Worm (Caenorhabditis elegans) whole organism, L4 larva: ENCODE measurements around the gene D1025.10.
"Not testable (repeated sequence)": the region's sequence is repeated elsewhere in the genome, so short reads cannot be mapped to it uniquely, and the experiment has no call there.

ENCODE experiments used
- F10B5.3 ChIP-seq: sonication (generic microtip); optimal IDR thresholded peaks from 2 replicates; lab custom pipeline; 2016; ENCODE audit warnings: mild to moderate bottlenecking, missing genetic modification characterization, missing compliant biosample characterization
- F37D6.2 ChIP-seq: sonication (generic microtip); optimal IDR thresholded peaks from 2 replicates; lab custom pipeline; 2016; ENCODE audit warnings: mild to moderate bottlenecking, missing genetic modification characterization, missing compliant biosample characterization
- Y105C5A.15 ChIP-seq: fragments of 200-800 bp; sonication (Bioruptor generic); IDR thresholded peaks from 2 replicates; pipeline ENCODE4 v1.3.6; 2022; ENCODE audit warnings: missing genetic modification characterization, missing compliant biosample characterization
- Y75B8A.6 ChIP-seq: fragments of 200-800 bp; sonication (Bioruptor generic); IDR thresholded peaks from 2 replicates; pipeline ENCODE4 v1.3.6; 2022; ENCODE audit warnings: missing genetic modification reagents, missing genetic modification characterization, missing compliant biosample characterization
- aha-1 ChIP-seq: fragments of 150-350 bp; peaks from one replicate; lab custom pipeline; 2014; ENCODE audit warnings: missing biosample characterization, missing genetic modification characterization
- aly-2 ChIP-seq: sonication (generic microtip); optimal IDR thresholded peaks from 2 replicates; lab custom pipeline; 2018; ENCODE audit warnings: missing biosample characterization, missing genetic modification characterization
- ama-1 ChIP-seq: fragments of 150-350 bp; optimal IDR thresholded peaks from 2 replicates; lab custom pipeline; 2014; ENCODE audit warnings: inconsistent platforms, mixed read lengths
- attf-4 ChIP-seq: sonication (generic microtip); optimal IDR thresholded peaks from 3 replicates; lab custom pipeline; 2017; ENCODE audit warnings: missing biosample characterization, missing genetic modification characterization
- ceh-20 ChIP-seq: fragments of 200-800 bp; sonication (Bioruptor generic); IDR thresholded peaks from 2 replicates; pipeline ENCODE4 v1.3.6; 2022; ENCODE audit warnings: missing genetic modification reagents, missing genetic modification characterization, missing compliant biosample characterization
- ceh-32 ChIP-seq: sonication (generic microtip); optimal IDR thresholded peaks from 2 replicates; lab custom pipeline; 2016; ENCODE audit warnings: mild to moderate bottlenecking, missing genetic modification characterization, missing compliant biosample characterization; ENCODE audit not compliant: poor library complexity
- ceh-82 ChIP-seq: sonication (generic microtip); optimal IDR thresholded peaks from 2 replicates; lab custom pipeline; 2017; ENCODE audit warnings: missing biosample characterization, missing genetic modification characterization
- ces-1 ChIP-seq: fragments of 150-350 bp; sonication (generic microtip); optimal IDR thresholded peaks from 4 replicates; lab custom pipeline; 2014; ENCODE audit warnings: missing biosample characterization, missing genetic modification reagents, missing genetic modification characterization
- daf-12 ChIP-seq: fragments of 150-350 bp; optimal IDR thresholded peaks from 2 replicates; lab custom pipeline; 2014; ENCODE audit warnings: missing biosample characterization, missing genetic modification reagents, missing genetic modification characterization
- daf-16 ChIP-seq, 3 experiments: sonication (generic microtip); optimal IDR thresholded peaks; 2 replicates each; lab custom pipeline; 2016 to 2017; ENCODE audit warnings: missing genetic modification characterization in 3 of 3, missing genetic modification reagents in 3 of 3, mild to moderate bottlenecking in 2 of 3, missing compliant biosample characterization in 2 of 3, missing biosample characterization in 1 of 3, moderate library complexity in 1 of 3
- daf-8 ChIP-seq: fragments of 200-800 bp; sonication (Bioruptor generic); IDR thresholded peaks from 2 replicates; pipeline ENCODE4 v1.3.6; 2022; ENCODE audit warnings: missing genetic modification characterization, missing compliant biosample characterization
- dmd-9 ChIP-seq: fragments of 200-800 bp; sonication (Bioruptor generic); IDR thresholded peaks from 2 replicates; pipeline ENCODE4 v1.3.6; 2022; ENCODE audit warnings: missing genetic modification reagents, missing genetic modification characterization, missing compliant biosample characterization
- hlh-11 ChIP-seq: fragments of 200-800 bp; sonication (Bioruptor generic); optimal IDR thresholded peaks from 2 replicates; lab custom pipeline; 2018; ENCODE audit warnings: mild to moderate bottlenecking, missing genetic modification characterization, missing compliant biosample characterization
- hlh-30 ChIP-seq: sonication (generic microtip); optimal IDR thresholded peaks from 2 replicates; lab custom pipeline; 2017; ENCODE audit warnings: antibody characterized with exemption, mild to moderate bottlenecking, missing genetic modification characterization, missing compliant biosample characterization; ENCODE audit not compliant: insufficient read depth
- lin-13 ChIP-seq: fragments of 150-350 bp; optimal IDR thresholded peaks from 2 replicates; lab custom pipeline; 2014; ENCODE audit warnings: missing biosample characterization, missing genetic modification reagents, missing genetic modification characterization
- lin-15B ChIP-seq: fragments of 150-350 bp; sonication (generic microtip); optimal IDR thresholded peaks from 3 replicates; lab custom pipeline; 2014; ENCODE audit warnings: missing biosample characterization, missing genetic modification characterization
- lin-29 ChIP-seq: fragments of 200-800 bp; sonication (Bioruptor generic); IDR thresholded peaks from 2 replicates; pipeline ENCODE4 v1.3.6; 2022; ENCODE audit warnings: missing genetic modification reagents, missing genetic modification characterization, missing compliant biosample characterization
- lin-39 ChIP-seq: fragments of 150-350 bp; optimal IDR thresholded peaks from 2 replicates; lab custom pipeline; 2014; ENCODE audit warnings: missing biosample characterization, missing genetic modification reagents, missing genetic modification characterization
- lsy-2 ChIP-seq, 2 experiments: fragments of 150-350 bp in 1 of 2; sonication (generic microtip) in 1 of 2; optimal IDR thresholded peaks; 2 replicates each; lab custom pipeline; 2014 to 2017; ENCODE audit warnings: missing biosample characterization in 2 of 2, missing genetic modification characterization in 2 of 2
- mdl-1 ChIP-seq, 2 experiments: fragments of 150-350 bp in 1 of 2; sonication (generic microtip) in 1 of 2; optimal IDR thresholded peaks; 2 replicates each; lab custom pipeline; 2014 to 2017; ENCODE audit warnings: missing biosample characterization in 2 of 2, missing genetic modification characterization in 2 of 2
- mdt-29 ChIP-seq: fragments of 200-800 bp; sonication (Bioruptor generic); IDR thresholded peaks from 2 replicates; pipeline ENCODE4 v1.3.6; 2022; ENCODE audit warnings: missing genetic modification reagents, missing genetic modification characterization, missing compliant biosample characterization
- mxl-2 ChIP-seq: fragments of 200-800 bp; sonication (Bioruptor generic); conservative IDR thresholded peaks from 2 replicates; pipeline ENCODE4 v1.3.6; 2022; ENCODE audit warnings: missing genetic modification reagents, missing genetic modification characterization, missing compliant biosample characterization
- nhr-48 ChIP-seq: sonication (generic microtip); optimal IDR thresholded peaks from 2 replicates; lab custom pipeline; 2016; ENCODE audit warnings: mild to moderate bottlenecking, missing genetic modification characterization, missing compliant biosample characterization
- pqm-1 ChIP-seq: sonication (generic microtip); optimal IDR thresholded peaks from 2 replicates; lab custom pipeline; 2017; ENCODE audit warnings: missing biosample characterization, missing genetic modification characterization
- skn-1 ChIP-seq: fragments of 150-350 bp; optimal IDR thresholded peaks from 2 replicates; lab custom pipeline; 2014; ENCODE audit warnings: missing biosample characterization, missing genetic modification characterization
- unc-39 ChIP-seq: sonication (generic microtip); optimal IDR thresholded peaks from 2 replicates; lab custom pipeline; 2017; ENCODE audit warnings: missing biosample characterization, missing genetic modification characterization
- zag-1 ChIP-seq: fragments of 150-350 bp; optimal IDR thresholded peaks from 2 replicates; lab custom pipeline; 2014; ENCODE audit warnings: missing biosample characterization, missing genetic modification characterization
- zip-2 ChIP-seq: fragments of 150-350 bp; optimal IDR thresholded peaks from 2 replicates; lab custom pipeline; 2014; ENCODE audit warnings: missing biosample characterization, missing genetic modification characterization

The D1025.10 gene

ce11 chrX:14527559-14527958 is 10.9 kb downstream of the D1025.10 start, which contains the start of gene nspc-18:
Gene nspc-18 (minus strand): TSS chrX:14527659.
- no peak for TF ChIP-seq lin-39 (tag; lab: Kevin White, UChicago)
- TF ChIP-seq zip-2: no peak
- no peak for TF ChIP-seq mdt-29 (GFP tag; lab: Robert Waterston, UW)
- no peak for TF ChIP-seq dmd-9
- TF ChIP-seq skn-1 (tag; lab: Kevin White, UChicago): no peak

DNA sequence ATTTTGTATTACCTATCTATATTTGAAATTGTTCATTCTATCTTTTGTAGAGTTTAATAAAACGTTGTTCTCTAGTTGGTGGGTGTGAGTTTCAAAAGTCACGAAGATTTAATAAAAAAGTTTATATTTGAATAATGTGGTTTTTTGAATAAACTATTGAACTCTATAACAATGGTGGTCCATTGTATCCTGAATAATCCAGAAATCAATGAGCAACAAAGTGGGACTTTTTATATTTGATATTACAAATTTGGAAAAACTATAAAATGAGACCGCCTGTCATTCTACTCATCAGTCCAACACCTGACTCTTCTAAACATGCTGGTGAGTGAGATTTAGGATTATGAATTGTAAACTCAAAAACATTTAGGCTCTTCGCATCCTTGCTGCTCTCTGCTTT is 11.7 kb downstream of the D1025.10 start, which contains the start of gene nspc-19:
TSS of gene nspc-19 (plus strand) at position 301 of the 400 bp plus-strand sequence.
- TF ChIP-seq ceh-82; F10B5.3 (tag; lab: Kevin White, UChicago); attf-4 (tag; lab: Kevin White, UChicago): not testable (repeated sequence)

DNA sequence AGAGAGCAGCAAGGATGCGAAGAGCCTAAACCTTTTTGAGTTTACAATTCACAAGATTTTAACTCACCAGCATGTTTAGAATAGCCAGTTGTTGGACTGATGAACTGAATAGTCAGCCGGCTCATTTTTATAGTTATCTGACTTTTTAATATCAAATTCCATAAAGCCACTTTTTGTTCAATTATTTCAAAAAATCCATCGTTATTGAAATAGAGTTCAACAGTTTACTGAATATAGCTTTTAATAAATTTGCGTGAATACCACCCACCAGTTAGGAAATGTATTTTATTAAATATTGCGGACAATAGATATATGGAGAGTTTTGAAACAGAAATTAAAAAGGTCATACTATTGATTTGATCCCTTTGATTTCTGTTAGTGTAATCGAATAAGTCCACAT is 13.4 kb downstream of the D1025.10 start, which contains the start of gene nspc-20:
TSS of gene nspc-20 (minus strand) at position 101 of the 400 bp plus-strand sequence.
- TF ChIP-seq pqm-1 (tag; lab: Kevin White, UChicago) (no peak), lin-15B (tag; lab: Kevin White, UChicago) (no peak), nhr-48 (tag; lab: Kevin White, UChicago) (no peak), ces-1 (GFP tag; lab: Kevin White, UChicago) (no peak), unc-39 (tag; lab: Kevin White, UChicago) (no peak), Y105C5A.15 (GFP tag; lab: Robert Waterston, UW) (no peak), mdl-1 (tag; optimal IDR thresholded peaks at IDR 0.05; lab: Kevin White, UChicago) (no peak), attf-4 (tag; lab: Kevin White, UChicago) (no peak), aly-2 (tag; lab: Kevin White, UChicago) (no peak), daf-12 (tag; lab: Kevin White, UChicago) (no peak)

DNA sequence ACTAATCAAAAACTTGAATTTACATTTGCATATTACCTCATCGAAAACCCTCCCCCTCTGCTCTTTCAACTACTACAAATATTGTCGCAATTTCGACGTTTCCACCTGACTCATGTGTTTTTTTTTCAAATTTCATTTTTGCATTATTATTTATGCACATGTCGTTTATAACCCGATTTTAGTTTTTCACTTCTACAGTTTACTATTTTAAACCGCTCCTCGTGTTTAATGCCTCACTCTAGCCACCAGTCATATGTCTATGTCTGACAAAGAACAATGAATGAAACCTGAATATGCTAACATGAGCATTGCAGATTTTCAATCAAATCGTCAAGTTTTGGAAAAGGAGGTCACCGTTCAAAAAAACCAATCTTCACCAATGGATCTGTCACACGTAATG is 17.5 kb downstream of the D1025.10 start, which contains the start of gene T24C2.5:
TSS of gene T24C2.5 (plus strand) at position 301 of the 400 bp plus-strand sequence.
- TF ChIP-seq F10B5.3 (tag; lab: Kevin White, UChicago) (no peak), hlh-30 (tag; lab: Kevin White, UChicago) (peak; percentile 7), mxl-2 (GFP tag; lab: Robert Waterston, UW) (no peak), pqm-1 (tag; lab: Kevin White, UChicago) (no peak)
- TF ChIP-seq, all 104 proteins: peak for 1

DNA sequence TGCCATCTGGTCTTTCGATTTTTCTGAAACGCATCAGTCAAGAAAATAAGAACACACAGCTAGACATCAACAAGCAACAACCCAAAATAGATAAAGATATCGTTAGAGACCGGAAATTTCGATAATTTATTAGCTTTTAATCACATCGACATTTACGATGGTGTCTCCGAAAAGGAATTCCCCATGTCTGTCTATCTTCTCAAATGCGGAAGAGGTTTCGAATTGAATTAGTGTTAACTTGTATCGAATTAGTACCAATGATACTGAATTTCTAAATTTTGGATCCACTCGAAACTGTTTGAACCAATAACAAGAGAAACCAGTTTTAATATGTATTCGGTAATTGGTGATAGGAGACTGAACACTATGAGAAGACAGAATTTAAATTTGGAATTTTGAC is 17.9 kb downstream of the D1025.10 start:
- no peak for TF ChIP-seq attf-4 (tag; lab: Kevin White, UChicago)
- TF ChIP-seq ama-1 (lab: Kevin White, UChicago): no peak
- no peak for TF ChIP-seq lsy-2 (tag; optimal IDR thresholded peaks at IDR 0.05; lab: Kevin White, UChicago)
- TF ChIP-seq Y75B8A.6 (GFP tag; lab: Robert Waterston, UW): no peak
- TF ChIP-seq hlh-11 (tag; lab: Kevin White, UChicago): no peak
- TF ChIP-seq ceh-82: no peak
- no peak for TF ChIP-seq mdl-1 (tag; optimal IDR thresholded peaks at IDR 0.05; lab: Kevin White, UChicago)
- no peak for TF ChIP-seq daf-16 (GFP tag; optimal IDR thresholded peaks at IDR 0.05; lab: Kevin White, UChicago)
- peak; percentile 63 for TF ChIP-seq daf-16 (tag; optimal IDR thresholded peaks at IDR 0.05; lab: Kevin White, UChicago)
- peak; percentile 81 for TF ChIP-seq aha-1
- no peak for TF ChIP-seq ceh-20 (GFP tag; lab: Robert Waterston, UW)
- TF ChIP-seq zag-1 (tag; lab: Kevin White, UChicago): no peak
- no peak for TF ChIP-seq F37D6.2 (tag; lab: Kevin White, UChicago)
- TF ChIP-seq daf-8 (GFP tag; lab: Robert Waterston, UW): no peak
- no peak for TF ChIP-seq lin-29 (GFP tag; lab: Robert Waterston, UW)
- no peak for TF ChIP-seq daf-12 (tag; lab: Kevin White, UChicago)
- TF ChIP-seq lin-13 (GFP tag; lab: Kevin White, UChicago): no peak
- no peak for TF ChIP-seq ceh-32 (tag; lab: Kevin White, UChicago)
